Worm (Caenorhabditis elegans) whole organism, L4 larva: Measurements from ENCODE around the gene icl-1.
A peak's percentile ranks its signal among the peaks of the same experiment; 100 is the strongest.

Experiments used
- F26F4.8 ChIP-seq: fragments of 200-800 bp; sonication (Bioruptor generic); conservative IDR thresholded peaks from 2 replicates; pipeline ENCODE4 v1.3.6; 2022; ENCODE audit warnings: missing genetic modification characterization, missing compliant biosample characterization
- F49E8.2 ChIP-seq: sonication (generic microtip); optimal IDR thresholded peaks from 2 replicates; lab custom pipeline; 2016; ENCODE audit warnings: missing compliant biosample characterization, mild to moderate bottlenecking, missing genetic modification characterization, borderline replicate concordance
- T20F7.1 ChIP-seq: fragments of 200-800 bp; sonication (Bioruptor generic); optimal IDR thresholded peaks from 2 replicates; lab custom pipeline; 2018; ENCODE audit warnings: mild to moderate bottlenecking, missing genetic modification characterization, missing compliant biosample characterization
- Y48G9A.11 ChIP-seq: fragments of 200-800 bp; sonication (Bioruptor generic); IDR thresholded peaks from 2 replicates; pipeline ENCODE4 v1.3.6; 2022; ENCODE audit warnings: missing genetic modification reagents, missing genetic modification characterization, missing compliant biosample characterization
- Y5F2A.4 ChIP-seq: fragments of 200-800 bp; sonication (Bioruptor generic); optimal IDR thresholded peaks from 2 replicates; lab custom pipeline; 2018; ENCODE audit warnings: mild to moderate bottlenecking, missing genetic modification characterization, missing compliant biosample characterization
- Y75B8A.6 ChIP-seq: fragments of 200-800 bp; sonication (Bioruptor generic); IDR thresholded peaks from 2 replicates; pipeline ENCODE4 v1.3.6; 2022; ENCODE audit warnings: missing genetic modification reagents, missing genetic modification characterization, missing compliant biosample characterization
- ZK546.5 ChIP-seq, 2 experiments: sonication (generic microtip); optimal IDR thresholded peaks; 2 replicates each; lab custom pipeline; 2017; ENCODE audit warnings: missing biosample characterization in 2 of 2, missing genetic modification characterization in 2 of 2
- arid-1 ChIP-seq: fragments of 200-800 bp; sonication (Bioruptor generic); conservative IDR thresholded peaks from 2 replicates; pipeline ENCODE4 v1.3.6; 2022; ENCODE audit warnings: missing genetic modification reagents, missing genetic modification characterization, missing compliant biosample characterization
- attf-4 ChIP-seq: sonication (generic microtip); optimal IDR thresholded peaks from 3 replicates; lab custom pipeline; 2017; ENCODE audit warnings: missing biosample characterization, missing genetic modification characterization
- ceh-28 ChIP-seq: fragments of 150-350 bp; optimal IDR thresholded peaks from 2 replicates; lab custom pipeline; 2014; ENCODE audit warnings: missing biosample characterization, missing genetic modification reagents, missing genetic modification characterization
- ctbp-1 ChIP-seq: fragments of 200-800 bp; sonication (Bioruptor generic); IDR thresholded peaks from 2 replicates; pipeline ENCODE4 v1.3.6; 2022; ENCODE audit warnings: missing genetic modification reagents, missing genetic modification characterization, missing compliant biosample characterization
- daf-16 ChIP-seq, 3 experiments: sonication (generic microtip); optimal IDR thresholded peaks; 2 replicates each; lab custom pipeline; 2016 to 2017; ENCODE audit warnings: missing genetic modification characterization in 3 of 3, missing genetic modification reagents in 3 of 3, mild to moderate bottlenecking in 2 of 3, missing compliant biosample characterization in 2 of 3, missing biosample characterization in 1 of 3, moderate library complexity in 1 of 3
- dmd-8 ChIP-seq: fragments of 200-800 bp; sonication (Bioruptor generic); IDR thresholded peaks from 2 replicates; pipeline ENCODE4 v1.3.6; 2022; ENCODE audit warnings: missing genetic modification characterization, missing compliant biosample characterization
- dpl-1 ChIP-seq: fragments of 150-350 bp; optimal IDR thresholded peaks from 2 replicates; lab custom pipeline; 2014; ENCODE audit warnings: missing biosample characterization, missing genetic modification reagents, missing genetic modification characterization
- duxl-1 ChIP-seq: sonication (generic microtip); optimal IDR thresholded peaks from 2 replicates; lab custom pipeline; 2016; ENCODE audit warnings: mild to moderate bottlenecking, missing genetic modification characterization, moderate library complexity, missing compliant biosample characterization; ENCODE audit not compliant: poor library complexity
- dve-1 ChIP-seq: sonication (generic microtip); optimal IDR thresholded peaks from 2 replicates; lab custom pipeline; 2017; ENCODE audit warnings: antibody characterized with exemption, mild to moderate bottlenecking, missing genetic modification characterization, missing compliant biosample characterization; ENCODE audit not compliant: insufficient read depth
- egl-27 ChIP-seq: sonication (generic microtip); optimal IDR thresholded peaks from 3 replicates; lab custom pipeline; 2017; ENCODE audit warnings: missing biosample characterization, missing genetic modification reagents, missing genetic modification characterization
- egl-43 ChIP-seq: fragments of 200-800 bp; sonication (Bioruptor generic); IDR thresholded peaks from 2 replicates; pipeline ENCODE4 v1.3.6; 2022; ENCODE audit warnings: missing genetic modification reagents, missing genetic modification characterization, missing compliant biosample characterization
- fkh-10 ChIP-seq: fragments of 150-350 bp; optimal IDR thresholded peaks from 2 replicates; lab custom pipeline; 2014; ENCODE audit warnings: missing biosample characterization, missing genetic modification reagents, missing genetic modification characterization
- fos-1 ChIP-seq: fragments of 150-350 bp; optimal IDR thresholded peaks from 2 replicates; lab custom pipeline; 2014; ENCODE audit warnings: missing biosample characterization, missing genetic modification characterization
- hif-1 ChIP-seq, 2 experiments: sonication (generic microtip); optimal IDR thresholded peaks; 2 replicates each; lab custom pipeline; 2016 to 2017; ENCODE audit warnings: missing compliant biosample characterization in 2 of 2, missing genetic modification characterization in 2 of 2, missing genetic modification reagents in 2 of 2, missing genotype in 2 of 2, mild to moderate bottlenecking in 1 of 2
- hlh-30 ChIP-seq: sonication (generic microtip); optimal IDR thresholded peaks from 2 replicates; lab custom pipeline; 2017; ENCODE audit warnings: antibody characterized with exemption, mild to moderate bottlenecking, missing genetic modification characterization, missing compliant biosample characterization; ENCODE audit not compliant: insufficient read depth
- hmg-1.1 ChIP-seq: fragments of 200-800 bp; sonication (Bioruptor generic); IDR thresholded peaks from 2 replicates; pipeline ENCODE4 v1.3.6; 2022; ENCODE audit warnings: missing genetic modification reagents, missing genetic modification characterization, missing compliant biosample characterization
- jun-1 ChIP-seq: fragments of 150-350 bp; optimal IDR thresholded peaks from 2 replicates; lab custom pipeline; 2014; ENCODE audit warnings: missing biosample characterization, missing genetic modification reagents, missing genetic modification characterization
- lin-15B ChIP-seq: fragments of 150-350 bp; sonication (generic microtip); optimal IDR thresholded peaks from 3 replicates; lab custom pipeline; 2014; ENCODE audit warnings: missing biosample characterization, missing genetic modification characterization
- mdt-29 ChIP-seq: fragments of 200-800 bp; sonication (Bioruptor generic); IDR thresholded peaks from 2 replicates; pipeline ENCODE4 v1.3.6; 2022; ENCODE audit warnings: missing genetic modification reagents, missing genetic modification characterization, missing compliant biosample characterization
- mxl-2 ChIP-seq: fragments of 200-800 bp; sonication (Bioruptor generic); conservative IDR thresholded peaks from 2 replicates; pipeline ENCODE4 v1.3.6; 2022; ENCODE audit warnings: missing genetic modification reagents, missing genetic modification characterization, missing compliant biosample characterization
- mxl-3 ChIP-seq: fragments of 200-800 bp; sonication (Bioruptor generic); optimal IDR thresholded peaks from 2 replicates; lab custom pipeline; 2018; ENCODE audit warnings: mild to moderate bottlenecking, missing genetic modification characterization, missing compliant biosample characterization
- nhr-10 ChIP-seq: fragments of 150-350 bp; optimal IDR thresholded peaks from 2 replicates; lab custom pipeline; 2014; ENCODE audit warnings: missing biosample characterization, missing genetic modification characterization
- nhr-28 ChIP-seq: fragments of 150-350 bp; optimal IDR thresholded peaks from 2 replicates; lab custom pipeline; 2014; ENCODE audit warnings: missing biosample characterization, missing genetic modification characterization
- nhr-41 ChIP-seq: fragments of 200-800 bp; sonication (Bioruptor generic); IDR thresholded peaks from 2 replicates; pipeline ENCODE4 v1.3.6; 2022; ENCODE audit warnings: missing genetic modification reagents, missing genetic modification characterization, missing compliant biosample characterization
- nhr-42 ChIP-seq: fragments of 200-800 bp; sonication (Bioruptor generic); IDR thresholded peaks from 2 replicates; pipeline ENCODE4 v1.3.6; 2022; ENCODE audit warnings: missing genetic modification characterization, missing compliant biosample characterization
- nhr-48 ChIP-seq: sonication (generic microtip); optimal IDR thresholded peaks from 2 replicates; lab custom pipeline; 2016; ENCODE audit warnings: mild to moderate bottlenecking, missing genetic modification characterization, missing compliant biosample characterization
- nhr-6 ChIP-seq: fragments of 150-350 bp; optimal IDR thresholded peaks from 2 replicates; lab custom pipeline; 2014; ENCODE audit warnings: missing biosample characterization, missing genetic modification characterization
- nhr-77 ChIP-seq: fragments of 150-350 bp; optimal IDR thresholded peaks from 2 replicates; lab custom pipeline; 2014; ENCODE audit warnings: missing biosample characterization, missing genetic modification characterization
- pha-4 ChIP-seq, 2 experiments: fragments of 150-350 bp in 1 of 2; fragments of 200-800 bp in 1 of 2; sonication (Bioruptor generic) in 1 of 2; IDR thresholded peaks in 1 of 2; optimal IDR thresholded peaks in 1 of 2; 2 replicates each; pipeline versions ENCODE4 v1.3.6 to Lab custom; 2014 to 2022; ENCODE audit warnings: missing genetic modification characterization in 2 of 2, missing genetic modification reagents in 2 of 2, missing biosample characterization in 1 of 2, missing compliant biosample characterization in 1 of 2
- php-3 ChIP-seq: fragments of 200-800 bp; sonication (Bioruptor generic); IDR thresholded peaks from 2 replicates; pipeline ENCODE4 v1.3.6; 2022; ENCODE audit warnings: missing genetic modification reagents, missing genetic modification characterization, missing compliant biosample characterization
- rbr-2 ChIP-seq: sonication (generic microtip); optimal IDR thresholded peaks from 2 replicates; lab custom pipeline; 2016; ENCODE audit warnings: missing genotype, missing genetic modification characterization, missing compliant biosample characterization
- saeg-2 ChIP-seq: fragments of 200-800 bp; sonication (Bioruptor generic); IDR thresholded peaks from 2 replicates; pipeline ENCODE4 v1.3.6; 2022; ENCODE audit warnings: missing genetic modification reagents, missing genetic modification characterization, missing compliant biosample characterization
- set-16 ChIP-seq: fragments of 200-800 bp; sonication (Bioruptor generic); IDR thresholded peaks from 2 replicates; pipeline ENCODE4 v1.3.6; 2022; ENCODE audit warnings: missing genetic modification reagents, missing genetic modification characterization, missing compliant biosample characterization
- snpc-1.2 ChIP-seq: fragments of 200-800 bp; sonication (Bioruptor generic); IDR thresholded peaks from 2 replicates; pipeline ENCODE4 v1.3.6; 2022; ENCODE audit warnings: missing genetic modification reagents, missing genetic modification characterization, missing compliant biosample characterization
- snpc-4 ChIP-seq: fragments of 150-350 bp; optimal IDR thresholded peaks from 2 replicates; lab custom pipeline; 2014; ENCODE audit warnings: missing biosample characterization, missing genetic modification characterization
- unc-39 ChIP-seq: sonication (generic microtip); optimal IDR thresholded peaks from 2 replicates; lab custom pipeline; 2017; ENCODE audit warnings: missing biosample characterization, missing genetic modification characterization
- zag-1 ChIP-seq: fragments of 150-350 bp; optimal IDR thresholded peaks from 2 replicates; lab custom pipeline; 2014; ENCODE audit warnings: missing biosample characterization, missing genetic modification characterization
- zfp-2 ChIP-seq: sonication (generic microtip); optimal IDR thresholded peaks from 2 replicates; lab custom pipeline; 2016; ENCODE audit warnings: mild to moderate bottlenecking, missing genetic modification characterization, missing compliant biosample characterization

Gene icl-1

DNA sequence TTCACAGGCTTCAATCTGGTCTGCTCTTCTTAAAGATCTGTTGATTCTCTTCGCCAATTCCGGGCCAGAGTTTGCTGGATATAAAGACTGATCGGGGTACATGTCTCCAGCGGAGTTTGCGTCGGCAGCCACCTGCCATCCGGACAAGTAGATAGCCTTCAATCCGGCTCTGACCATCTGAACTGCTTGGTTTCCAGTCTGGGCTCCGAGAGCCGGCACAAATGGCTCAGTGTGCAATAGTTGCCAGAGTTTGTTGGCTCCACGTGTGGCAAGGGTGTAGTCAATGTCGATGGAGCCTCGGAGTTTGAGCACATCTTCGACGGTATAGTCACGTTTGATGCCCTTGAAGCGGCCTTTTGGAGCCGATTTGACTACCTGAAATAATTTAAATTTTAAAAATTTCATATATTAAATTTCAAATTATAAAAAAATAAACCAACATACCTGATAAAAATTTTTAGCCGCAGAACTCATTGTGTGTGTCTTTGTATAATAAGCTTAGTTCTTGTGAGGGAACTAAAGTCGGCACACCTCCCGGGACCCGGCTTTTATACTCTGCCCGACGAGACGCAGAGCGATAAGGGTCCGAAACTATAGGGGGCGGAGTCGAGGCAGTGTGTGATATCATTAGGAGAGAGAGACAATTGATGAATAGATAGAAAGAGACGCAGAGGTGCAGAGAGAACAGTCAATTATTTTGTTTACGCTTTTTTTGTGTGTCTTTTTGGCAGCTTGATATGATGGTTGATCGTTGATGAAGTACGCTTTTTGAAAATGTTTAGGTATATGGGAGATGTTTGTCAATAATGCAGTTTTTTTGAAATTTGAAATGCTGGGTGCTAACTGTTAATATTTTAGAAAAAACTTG is at the start of gene icl-1, which contains the start of gene srh-2 (continued):
- TF ChIP-seq snpc-1.2 (peak; percentile 58; the same call in 1 of the 2 replicates), pha-4 (GFP tag; IDR thresholded peaks at IDR 0.05; lab: Robert Waterston, UW) (peak; percentile 43; the same call in 1 of the 2 replicates), pha-4 (tag; optimal IDR thresholded peaks at IDR 0.05; lab: Kevin White, UChicago) (no peak), egl-43 (peak; percentile 73), nhr-6 (tag; lab: Kevin White, UChicago) (peak; percentile 60), set-16 (GFP tag; lab: Robert Waterston, UW) (peak; percentile 76), dve-1 (tag; lab: Kevin White, UChicago) (peak; percentile 85), fos-1 (tag; lab: Kevin White, UChicago) (no peak)

DNA sequence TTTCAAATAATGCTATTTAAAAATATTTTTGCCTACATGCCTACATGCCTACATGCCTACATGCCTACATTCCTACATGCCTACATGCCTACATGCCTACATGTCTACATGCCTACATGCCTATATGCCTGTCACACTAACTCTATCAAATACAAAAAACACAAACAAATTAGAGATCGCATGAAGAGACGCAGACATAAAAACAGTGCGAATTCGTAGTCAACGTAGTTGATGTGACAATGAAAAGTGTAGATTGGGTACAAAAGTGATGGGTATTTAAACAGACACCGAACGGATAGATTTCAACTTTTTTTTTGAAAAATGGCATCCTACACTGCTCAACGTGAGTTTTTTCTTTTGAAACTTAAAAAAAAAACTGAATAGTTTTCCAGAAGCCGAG is 49.5 kb upstream of the icl-1 start, which contains the start of gene R09E12.9:
R09E12.9 (plus strand) TSS at position 316 of the 400 bp plus-strand sequence.
- TF ChIP-seq nhr-28 (tag; lab: Kevin White, UChicago): peak; percentile 100
- TF ChIP-seq set-16 (GFP tag; lab: Robert Waterston, UW): no peak
- no peak for TF ChIP-seq hif-1 (tag; optimal IDR thresholded peaks at IDR 0.05; lab: Kevin White, UChicago)
- no peak for TF ChIP-seq php-3 (GFP tag; lab: Robert Waterston, UW)
- no peak for TF ChIP-seq mdt-29 (GFP tag; lab: Robert Waterston, UW)
- no peak for TF ChIP-seq dmd-8 (GFP tag; lab: Robert Waterston, UW)
- no peak for TF ChIP-seq F26F4.8 (GFP tag; lab: Robert Waterston, UW)
- no peak for TF ChIP-seq egl-43
- no peak for TF ChIP-seq Y5F2A.4 (GFP tag; lab: Kevin White, UChicago)
- TF ChIP-seq nhr-48: no peak
- no peak for TF ChIP-seq nhr-41
- no peak for TF ChIP-seq egl-27
- no peak for TF ChIP-seq hlh-30
- TF ChIP-seq dpl-1 (GFP tag; lab: Kevin White, UChicago): peak; percentile 3
- no peak for TF ChIP-seq hmg-1.1
- no peak for TF ChIP-seq Y75B8A.6 (GFP tag; lab: Robert Waterston, UW)
- TF ChIP-seq F49E8.2 (tag; lab: Kevin White, UChicago): no peak
- TF ChIP-seq mxl-2: no peak
- no peak for TF ChIP-seq zag-1 (tag; lab: Kevin White, UChicago)
- no peak for TF ChIP-seq nhr-6 (tag; lab: Kevin White, UChicago)
- TF ChIP-seq nhr-10 (tag; lab: Kevin White, UChicago): no peak
- peak; percentile 20 for TF ChIP-seq duxl-1 (tag; lab: Kevin White, UChicago)
- TF ChIP-seq jun-1 (tag; lab: Kevin White, UChicago): no peak
- no peak for TF ChIP-seq ctbp-1 (GFP tag; lab: Robert Waterston, UW)
- no peak for TF ChIP-seq mxl-3 (GFP tag; lab: Kevin White, UChicago)
- TF ChIP-seq nhr-77 (tag; lab: Kevin White, UChicago): peak; percentile 100
- TF ChIP-seq lin-15B (tag; lab: Kevin White, UChicago): no peak
- peak; percentile 95 for TF ChIP-seq nhr-42 (GFP tag; lab: Robert Waterston, UW)
- TF ChIP-seq ceh-28: no peak

ce11 chrV:774875-775359 is 47.1 kb upstream of the icl-1 start, which contains the start of gene srbc-58:
Gene srbc-58 (plus strand): TSS chrV:774995.
- TF ChIP-seq ZK546.5 (tag; optimal IDR thresholded peaks at IDR 0.05; lab: Kevin White, UChicago) (no peak), unc-39 (no peak), fkh-10 (no peak), saeg-2 (GFP tag; lab: Robert Waterston, UW) (no peak), nhr-42 (GFP tag; lab: Robert Waterston, UW) (0 out of 2 replicates have a peak, but pooled peaks have one; percentile 38), rbr-2 (tag; lab: Kevin White, UChicago) (peak; percentile 21), zfp-2 (tag; lab: Kevin White, UChicago) (no peak), duxl-1 (tag; lab: Kevin White, UChicago) (no peak), snpc-4 (no peak), T20F7.1 (GFP tag; lab: Kevin White, UChicago) (no peak), Y48G9A.11 (GFP tag; lab: Robert Waterston, UW) (no peak), daf-16 (GFP tag; optimal IDR thresholded peaks at IDR 0.05; lab: Kevin White, UChicago) (no peak), daf-16 (tag; optimal IDR thresholded peaks at IDR 0.05; lab: Kevin White, UChicago) (peak; percentile 14), attf-4 (tag; lab: Kevin White, UChicago) (no peak), pha-4 (GFP tag; IDR thresholded peaks at IDR 0.05; lab: Robert Waterston, UW) (peak; percentile 11; the same call in 1 of the 2 replicates), pha-4 (tag; optimal IDR thresholded peaks at IDR 0.05; lab: Kevin White, UChicago) (no peak), F26F4.8 (GFP tag; lab: Robert Waterston, UW) (no peak), arid-1 (GFP tag; lab: Robert Waterston, UW) (peak; percentile 70)
